Worm (Caenorhabditis elegans) whole organism, L4 larva: ENCODE results near the gene ZK353.3.

Source experiments
- F26F4.8 ChIP-seq: fragments of 200-800 bp; sonication (Bioruptor generic); conservative IDR thresholded peaks from 2 replicates; pipeline ENCODE4 v1.3.6; 2022; ENCODE audit warnings: missing genetic modification characterization, missing compliant biosample characterization
- F37D6.2 ChIP-seq: sonication (generic microtip); optimal IDR thresholded peaks from 2 replicates; lab custom pipeline; 2016; ENCODE audit warnings: mild to moderate bottlenecking, missing genetic modification characterization, missing compliant biosample characterization
- F49E8.2 ChIP-seq: sonication (generic microtip); optimal IDR thresholded peaks from 2 replicates; lab custom pipeline; 2016; ENCODE audit warnings: missing compliant biosample characterization, mild to moderate bottlenecking, missing genetic modification characterization, borderline replicate concordance
- R02D3.7 ChIP-seq: fragments of 150-350 bp; sonication (generic microtip); optimal IDR thresholded peaks from 3 replicates; lab custom pipeline; 2014; ENCODE audit warnings: missing biosample characterization, missing genetic modification characterization
- Y48G9A.11 ChIP-seq: fragments of 200-800 bp; sonication (Bioruptor generic); IDR thresholded peaks from 2 replicates; pipeline ENCODE4 v1.3.6; 2022; ENCODE audit warnings: missing genetic modification reagents, missing genetic modification characterization, missing compliant biosample characterization
- Y75B8A.6 ChIP-seq: fragments of 200-800 bp; sonication (Bioruptor generic); IDR thresholded peaks from 2 replicates; pipeline ENCODE4 v1.3.6; 2022; ENCODE audit warnings: missing genetic modification reagents, missing genetic modification characterization, missing compliant biosample characterization
- ZK337.2 ChIP-seq: fragments of 200-800 bp; sonication (Bioruptor generic); IDR thresholded peaks from 2 replicates; pipeline ENCODE4 v1.3.6; 2022; ENCODE audit warnings: missing genetic modification reagents, missing genetic modification characterization, missing compliant biosample characterization
- ZK546.5 ChIP-seq, 2 experiments: sonication (generic microtip); optimal IDR thresholded peaks; 2 replicates each; lab custom pipeline; 2017; ENCODE audit warnings: missing biosample characterization in 2 of 2, missing genetic modification characterization in 2 of 2
- ama-1 ChIP-seq: fragments of 150-350 bp; optimal IDR thresholded peaks from 2 replicates; lab custom pipeline; 2014; ENCODE audit warnings: inconsistent platforms, mixed read lengths
- arid-1 ChIP-seq: fragments of 200-800 bp; sonication (Bioruptor generic); conservative IDR thresholded peaks from 2 replicates; pipeline ENCODE4 v1.3.6; 2022; ENCODE audit warnings: missing genetic modification reagents, missing genetic modification characterization, missing compliant biosample characterization
- ceh-28 ChIP-seq: fragments of 150-350 bp; optimal IDR thresholded peaks from 2 replicates; lab custom pipeline; 2014; ENCODE audit warnings: missing biosample characterization, missing genetic modification reagents, missing genetic modification characterization
- ceh-44 ChIP-seq: fragments of 200-800 bp; sonication (Bioruptor generic); IDR thresholded peaks from 2 replicates; pipeline ENCODE4 v1.3.6; 2022; ENCODE audit warnings: missing genetic modification reagents, missing genetic modification characterization, missing compliant biosample characterization
- ceh-62 ChIP-seq: sonication (generic microtip); optimal IDR thresholded peaks from 2 replicates; lab custom pipeline; 2017; ENCODE audit warnings: missing biosample characterization, missing genetic modification characterization
- ces-1 ChIP-seq: fragments of 150-350 bp; sonication (generic microtip); optimal IDR thresholded peaks from 4 replicates; lab custom pipeline; 2014; ENCODE audit warnings: missing biosample characterization, missing genetic modification reagents, missing genetic modification characterization
- daf-8 ChIP-seq: fragments of 200-800 bp; sonication (Bioruptor generic); IDR thresholded peaks from 2 replicates; pipeline ENCODE4 v1.3.6; 2022; ENCODE audit warnings: missing genetic modification characterization, missing compliant biosample characterization
- dmd-6 ChIP-seq: fragments of 200-800 bp; sonication (Bioruptor generic); IDR thresholded peaks from 2 replicates; pipeline ENCODE4 v1.3.6; 2022; ENCODE audit warnings: missing genetic modification reagents, missing genetic modification characterization, missing compliant biosample characterization
- dmd-8 ChIP-seq: fragments of 200-800 bp; sonication (Bioruptor generic); IDR thresholded peaks from 2 replicates; pipeline ENCODE4 v1.3.6; 2022; ENCODE audit warnings: missing genetic modification characterization, missing compliant biosample characterization
- dmd-9 ChIP-seq: fragments of 200-800 bp; sonication (Bioruptor generic); IDR thresholded peaks from 2 replicates; pipeline ENCODE4 v1.3.6; 2022; ENCODE audit warnings: missing genetic modification reagents, missing genetic modification characterization, missing compliant biosample characterization
- dpl-1 ChIP-seq: fragments of 150-350 bp; optimal IDR thresholded peaks from 2 replicates; lab custom pipeline; 2014; ENCODE audit warnings: missing biosample characterization, missing genetic modification reagents, missing genetic modification characterization
- dve-1 ChIP-seq: sonication (generic microtip); optimal IDR thresholded peaks from 2 replicates; lab custom pipeline; 2017; ENCODE audit warnings: antibody characterized with exemption, mild to moderate bottlenecking, missing genetic modification characterization, missing compliant biosample characterization; ENCODE audit not compliant: insufficient read depth
- hif-1 ChIP-seq, 2 experiments: sonication (generic microtip); optimal IDR thresholded peaks; 2 replicates each; lab custom pipeline; 2016 to 2017; ENCODE audit warnings: missing compliant biosample characterization in 2 of 2, missing genetic modification characterization in 2 of 2, missing genetic modification reagents in 2 of 2, missing genotype in 2 of 2, mild to moderate bottlenecking in 1 of 2
- hlh-11 ChIP-seq: fragments of 200-800 bp; sonication (Bioruptor generic); optimal IDR thresholded peaks from 2 replicates; lab custom pipeline; 2018; ENCODE audit warnings: mild to moderate bottlenecking, missing genetic modification characterization, missing compliant biosample characterization
- hmg-1.1 ChIP-seq: fragments of 200-800 bp; sonication (Bioruptor generic); IDR thresholded peaks from 2 replicates; pipeline ENCODE4 v1.3.6; 2022; ENCODE audit warnings: missing genetic modification reagents, missing genetic modification characterization, missing compliant biosample characterization
- lin-1 ChIP-seq: fragments of 200-800 bp; sonication (Bioruptor generic); IDR thresholded peaks from 2 replicates; pipeline ENCODE4 v1.3.6; 2022; ENCODE audit warnings: missing genetic modification reagents, missing genetic modification characterization, missing compliant biosample characterization
- lin-15B ChIP-seq: fragments of 150-350 bp; sonication (generic microtip); optimal IDR thresholded peaks from 3 replicates; lab custom pipeline; 2014; ENCODE audit warnings: missing biosample characterization, missing genetic modification characterization
- lin-29 ChIP-seq: fragments of 200-800 bp; sonication (Bioruptor generic); IDR thresholded peaks from 2 replicates; pipeline ENCODE4 v1.3.6; 2022; ENCODE audit warnings: missing genetic modification reagents, missing genetic modification characterization, missing compliant biosample characterization
- lin-39 ChIP-seq: fragments of 150-350 bp; optimal IDR thresholded peaks from 2 replicates; lab custom pipeline; 2014; ENCODE audit warnings: missing biosample characterization, missing genetic modification reagents, missing genetic modification characterization
- lsy-2 ChIP-seq, 2 experiments: fragments of 150-350 bp in 1 of 2; sonication (generic microtip) in 1 of 2; optimal IDR thresholded peaks; 2 replicates each; lab custom pipeline; 2014 to 2017; ENCODE audit warnings: missing biosample characterization in 2 of 2, missing genetic modification characterization in 2 of 2
- madf-9 ChIP-seq: fragments of 200-800 bp; sonication (Bioruptor generic); conservative IDR thresholded peaks from 2 replicates; pipeline ENCODE4 v1.3.6; 2022; ENCODE audit warnings: missing genetic modification reagents, missing genetic modification characterization, missing compliant biosample characterization
- mdl-1 ChIP-seq, 2 experiments: fragments of 150-350 bp in 1 of 2; sonication (generic microtip) in 1 of 2; optimal IDR thresholded peaks; 2 replicates each; lab custom pipeline; 2014 to 2017; ENCODE audit warnings: missing biosample characterization in 2 of 2, missing genetic modification characterization in 2 of 2
- mep-1 ChIP-seq: fragments of 150-350 bp; sonication (generic microtip); optimal IDR thresholded peaks from 3 replicates; lab custom pipeline; 2014; ENCODE audit warnings: missing biosample characterization, missing genetic modification characterization
- mes-2 ChIP-seq: sonication (generic microtip); optimal IDR thresholded peaks from 2 replicates; lab custom pipeline; 2016; ENCODE audit warnings: missing genotype, mild to moderate bottlenecking, missing genetic modification characterization, missing compliant biosample characterization; ENCODE audit not compliant: poor library complexity, severe bottlenecking
- nhr-102 ChIP-seq: sonication (generic microtip); optimal IDR thresholded peaks from 2 replicates; lab custom pipeline; 2016; ENCODE audit warnings: mild to moderate bottlenecking, missing genetic modification characterization, moderate library complexity, missing compliant biosample characterization
- nhr-11 ChIP-seq: fragments of 150-350 bp; optimal IDR thresholded peaks from 2 replicates; lab custom pipeline; 2014; ENCODE audit warnings: missing biosample characterization, missing genetic modification characterization
- nhr-111 ChIP-seq: fragments of 200-800 bp; sonication (Bioruptor generic); optimal IDR thresholded peaks from 2 replicates; lab custom pipeline; 2018; ENCODE audit warnings: mild to moderate bottlenecking, missing genetic modification characterization, missing compliant biosample characterization
- nhr-237 ChIP-seq: sonication (generic microtip); optimal IDR thresholded peaks from 2 replicates; lab custom pipeline; 2017; ENCODE audit warnings: missing biosample characterization, missing genetic modification characterization
- nhr-25 ChIP-seq: sonication (generic microtip); optimal IDR thresholded peaks from 2 replicates; lab custom pipeline; 2017; ENCODE audit warnings: missing genetic modification characterization, mild to moderate bottlenecking, missing compliant biosample characterization, antibody characterized with exemption, moderate library complexity, borderline replicate concordance; ENCODE audit not compliant: insufficient read depth
- nhr-28 ChIP-seq: fragments of 150-350 bp; optimal IDR thresholded peaks from 2 replicates; lab custom pipeline; 2014; ENCODE audit warnings: missing biosample characterization, missing genetic modification characterization
- nhr-48 ChIP-seq: sonication (generic microtip); optimal IDR thresholded peaks from 2 replicates; lab custom pipeline; 2016; ENCODE audit warnings: mild to moderate bottlenecking, missing genetic modification characterization, missing compliant biosample characterization
- pqm-1 ChIP-seq: sonication (generic microtip); optimal IDR thresholded peaks from 2 replicates; lab custom pipeline; 2017; ENCODE audit warnings: missing biosample characterization, missing genetic modification characterization
- set-16 ChIP-seq: fragments of 200-800 bp; sonication (Bioruptor generic); IDR thresholded peaks from 2 replicates; pipeline ENCODE4 v1.3.6; 2022; ENCODE audit warnings: missing genetic modification reagents, missing genetic modification characterization, missing compliant biosample characterization
- snpc-1.2 ChIP-seq: fragments of 200-800 bp; sonication (Bioruptor generic); IDR thresholded peaks from 2 replicates; pipeline ENCODE4 v1.3.6; 2022; ENCODE audit warnings: missing genetic modification reagents, missing genetic modification characterization, missing compliant biosample characterization
- snpc-4 ChIP-seq: fragments of 150-350 bp; optimal IDR thresholded peaks from 2 replicates; lab custom pipeline; 2014; ENCODE audit warnings: missing biosample characterization, missing genetic modification characterization
- unc-39 ChIP-seq: sonication (generic microtip); optimal IDR thresholded peaks from 2 replicates; lab custom pipeline; 2017; ENCODE audit warnings: missing biosample characterization, missing genetic modification characterization
- unc-62 ChIP-seq, 3 experiments: fragments of 150-350 bp in 1 of 3; sonication (generic microtip); optimal IDR thresholded peaks in 2 of 3; peaks in 1 of 3; 1 replicate in 1 of 3; 2 replicates in 2 of 3; lab custom pipeline; 2014 to 2017; ENCODE audit warnings: missing biosample characterization in 3 of 3, missing genetic modification characterization in 3 of 3, missing genetic modification reagents in 3 of 3, missing genotype in 1 of 3
- vab-7 ChIP-seq: fragments of 200-800 bp; sonication (Bioruptor generic); IDR thresholded peaks from 2 replicates; pipeline ENCODE4 v1.3.6; 2022; ENCODE audit warnings: missing genetic modification reagents, missing genetic modification characterization, missing compliant biosample characterization
- zfp-3 ChIP-seq: fragments of 200-800 bp; sonication (Bioruptor generic); conservative IDR thresholded peaks from 2 replicates; pipeline ENCODE4 v1.3.6; 2022; ENCODE audit warnings: missing genetic modification reagents, missing genetic modification characterization, missing compliant biosample characterization
- zip-11 ChIP-seq: fragments of 200-800 bp; sonication (Bioruptor generic); IDR thresholded peaks from 2 replicates; pipeline ENCODE4 v1.3.6; 2022; ENCODE audit warnings: missing genetic modification characterization, missing compliant biosample characterization

Gene ZK353.3

DNA sequence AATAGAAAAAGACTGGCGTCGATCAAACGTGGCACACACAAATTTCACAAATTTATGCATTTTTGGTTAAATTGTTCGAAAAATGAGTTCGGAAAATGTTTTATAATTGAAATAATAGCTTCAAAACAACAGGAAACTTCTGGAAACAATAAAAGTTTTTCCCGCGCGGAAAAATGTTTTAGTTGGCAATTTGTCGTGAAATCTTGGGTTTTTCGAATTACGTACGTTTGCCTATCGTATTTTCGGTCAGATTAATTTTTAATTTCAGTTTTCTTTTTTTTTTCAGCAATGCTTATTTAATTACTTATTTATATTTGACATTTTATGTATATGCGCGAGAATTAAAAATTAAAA lies 40.3 kb upstream of the ZK353.3 start:
- 0 out of 2 replicates have a peak, but pooled peaks have one; percentile 9 for TF ChIP-seq Y48G9A.11 (GFP tag; lab: Robert Waterston, UW)
- TF ChIP-seq mep-1 (tag; lab: Kevin White, UChicago): no peak

DNA sequence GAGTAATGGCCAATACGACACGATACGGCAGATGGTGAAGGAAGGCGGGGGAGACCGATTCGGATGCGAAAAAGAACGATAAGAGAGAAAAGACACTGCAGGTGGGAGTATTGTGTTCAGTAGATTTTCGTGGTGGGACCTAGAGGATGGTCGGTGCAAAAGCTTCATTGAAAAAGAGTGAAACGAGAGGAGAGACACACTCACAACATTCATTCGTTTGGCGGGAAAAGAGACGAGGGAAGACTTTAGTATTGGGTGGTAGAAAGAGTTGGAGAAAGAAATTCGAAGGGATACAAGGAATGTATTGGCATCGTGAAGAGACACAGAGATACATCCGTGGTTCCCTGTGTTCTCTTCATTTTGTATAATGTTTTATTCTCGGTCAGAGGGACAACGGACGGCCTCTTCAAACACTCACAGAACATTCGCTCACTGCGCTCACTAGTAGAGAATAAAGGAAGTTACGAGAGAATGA lies 39.3 kb upstream of the ZK353.3 start:
- TF ChIP-seq F26F4.8 (GFP tag; lab: Robert Waterston, UW) (no peak), lsy-2 (tag; optimal IDR thresholded peaks at IDR 0.05; lab: Kevin White, UChicago) (peak; percentile 77 to 91), ZK337.2 (GFP tag; lab: Robert Waterston, UW) (no peak), hlh-11 (tag; lab: Kevin White, UChicago) (peak; percentile 83), dmd-6 (GFP tag; lab: Robert Waterston, UW) (peak; percentile 53; the same call in 1 of the 2 replicates), nhr-237 (tag; lab: Kevin White, UChicago) (no peak), nhr-25 (tag; lab: Kevin White, UChicago) (peak; percentile 59), Y75B8A.6 (no peak), F37D6.2 (tag; lab: Kevin White, UChicago) (peak; percentile 50), ceh-44 (GFP tag; lab: Robert Waterston, UW) (no peak), madf-9 (GFP tag; lab: Robert Waterston, UW) (no peak), lin-39 (tag; lab: Kevin White, UChicago) (no peak), nhr-111 (no peak), lin-15B (tag; lab: Kevin White, UChicago) (no peak), arid-1 (GFP tag; lab: Robert Waterston, UW) (peak; percentile 27; the same call in 1 of the 2 replicates), dmd-9 (GFP tag; lab: Robert Waterston, UW) (no peak), R02D3.7 (tag; lab: Kevin White, UChicago) (no peak), dve-1 (peak; percentile 83), ama-1 (lab: Kevin White, UChicago) (peak; percentile 43), hif-1 (tag; optimal IDR thresholded peaks at IDR 0.05; lab: Kevin White, UChicago) (peak in 1 of 2 experiments; percentile 49), ceh-28 (tag; lab: Kevin White, UChicago) (no peak), snpc-4 (tag; lab: Kevin White, UChicago) (no peak), ZK546.5 (tag; optimal IDR thresholded peaks at IDR 0.05; lab: Kevin White, UChicago) (no peak), ceh-62 (tag; lab: Kevin White, UChicago) (no peak), lin-29 (no peak), dpl-1 (GFP tag; lab: Kevin White, UChicago) (peak; percentile 73), vab-7 (GFP tag; lab: Robert Waterston, UW) (no peak), lin-1 (GFP tag; lab: Robert Waterston, UW) (no peak), nhr-48 (peak; percentile 62), mes-2 (tag; lab: Kevin White, UChicago) (peak; percentile 1), ces-1 (GFP tag; lab: Kevin White, UChicago) (peak; percentile 64), F49E8.2 (tag; lab: Kevin White, UChicago) (no peak), nhr-11 (tag; lab: Kevin White, UChicago) (peak; percentile 86), unc-39 (tag; lab: Kevin White, UChicago) (no peak), daf-8 (GFP tag; lab: Robert Waterston, UW) (no peak), snpc-1.2 (GFP tag; lab: Robert Waterston, UW) (no peak), set-16 (GFP tag; lab: Robert Waterston, UW) (no peak), dmd-8 (GFP tag; lab: Robert Waterston, UW) (no peak), pqm-1 (tag; lab: Kevin White, UChicago) (peak; percentile 3), nhr-28 (tag; lab: Kevin White, UChicago) (peak; percentile 66), unc-62 (GFP tag; optimal IDR thresholded peaks at IDR 0.05 in 1 of 2; lab: Kevin White, UChicago) (no peak), unc-62 (tag; optimal IDR thresholded peaks at IDR 0.05; lab: Kevin White, UChicago) (no peak), hmg-1.1 (GFP tag; lab: Robert Waterston, UW) (peak; percentile 84), zip-11 (GFP tag; lab: Robert Waterston, UW) (no peak), mdl-1 (tag; optimal IDR thresholded peaks at IDR 0.05; lab: Kevin White, UChicago) (peak in 1 of 2 experiments; percentile 58), nhr-102 (peak; percentile 40), zfp-3 (GFP tag; lab: Robert Waterston, UW) (no peak)
